Worm (Caenorhabditis elegans) whole organism, early embryonic: ENCODE results near the gene bgal-2.

Experiments used
- B0310.2 ChIP-seq: sonication (generic microtip); optimal IDR thresholded peaks from 2 replicates; lab custom pipeline; 2016; ENCODE audit warnings: mild to moderate bottlenecking, missing genetic modification characterization, missing compliant biosample characterization
- F13C5.2 ChIP-seq: sonication (generic microtip); optimal IDR thresholded peaks from 2 replicates; lab custom pipeline; 2017; ENCODE audit warnings: mild to moderate bottlenecking, missing genetic modification characterization, inconsistent platforms, missing compliant biosample characterization
- aly-1 ChIP-seq: sonication (generic microtip); optimal IDR thresholded peaks from 2 replicates; lab custom pipeline; 2016; ENCODE audit warnings: missing genetic modification characterization, missing compliant biosample characterization
- ama-1 ChIP-seq: fragments of 150-350 bp; optimal IDR thresholded peaks from 2 replicates; lab custom pipeline; 2014
- ceh-13 ChIP-seq: fragments of 200-800 bp; sonication (Bioruptor generic); optimal IDR thresholded peaks from 2 replicates; lab custom pipeline; 2018; ENCODE audit warnings: mild to moderate bottlenecking, missing genetic modification characterization, missing compliant biosample characterization
- ceh-36 ChIP-seq: sonication (generic microtip); optimal IDR thresholded peaks from 2 replicates; lab custom pipeline; 2016; ENCODE audit warnings: missing genetic modification characterization, inconsistent platforms, missing compliant biosample characterization
- ets-7 ChIP-seq: sonication (generic microtip); optimal IDR thresholded peaks from 2 replicates; lab custom pipeline; 2016; ENCODE audit warnings: missing genotype, missing genetic modification characterization, missing compliant biosample characterization
- flt-1 ChIP-seq: fragments of 200-800 bp; sonication (Bioruptor generic); IDR thresholded peaks from 2 replicates; pipeline ENCODE4 v1.3.6; 2022; ENCODE audit warnings: missing genetic modification characterization, missing compliant biosample characterization
- hmbx-1 ChIP-seq: sonication (generic microtip); optimal IDR thresholded peaks from 2 replicates; lab custom pipeline; 2016; ENCODE audit warnings: mild to moderate bottlenecking, missing genetic modification characterization, missing compliant biosample characterization
- hmg-4 ChIP-seq: fragments of 200-800 bp; sonication (Bioruptor generic); optimal IDR thresholded peaks from 2 replicates; lab custom pipeline; 2018; ENCODE audit warnings: mild to moderate bottlenecking, missing genetic modification characterization, missing compliant biosample characterization
- hnd-1 ChIP-seq: sonication (generic microtip); optimal IDR thresholded peaks from 2 replicates; lab custom pipeline; 2016; ENCODE audit warnings: missing genetic modification characterization, missing compliant biosample characterization
- pes-1 ChIP-seq: fragments of 200-800 bp; sonication (Bioruptor generic); IDR thresholded peaks from 2 replicates; pipeline ENCODE4 v1.3.6; 2022; ENCODE audit warnings: missing genetic modification reagents, missing genetic modification characterization, missing compliant biosample characterization
- scrt-1 ChIP-seq: fragments of 200-800 bp; sonication (Bioruptor generic); IDR thresholded peaks from 2 replicates; pipeline ENCODE4 v1.3.6; 2022; ENCODE audit warnings: missing genetic modification characterization, missing compliant biosample characterization
- sea-1 ChIP-seq: fragments of 200-800 bp; sonication (Bioruptor generic); conservative IDR thresholded peaks from 2 replicates; pipeline ENCODE4 v1.3.6; 2022; ENCODE audit warnings: missing genetic modification characterization, missing compliant biosample characterization
- tbx-11 ChIP-seq: fragments of 200-800 bp; sonication (Bioruptor generic); IDR thresholded peaks from 2 replicates; pipeline ENCODE4 v1.3.6; 2022; ENCODE audit warnings: missing genetic modification characterization, missing compliant biosample characterization
- tbx-37 ChIP-seq: fragments of 200-800 bp; sonication (Bioruptor generic); conservative IDR thresholded peaks from 2 replicates; pipeline ENCODE4 v1.3.6; 2022; ENCODE audit warnings: missing genetic modification reagents, missing genetic modification characterization, missing compliant biosample characterization
- tra-4 ChIP-seq: sonication (generic microtip); optimal IDR thresholded peaks from 2 replicates; lab custom pipeline; 2017; ENCODE audit warnings: missing genetic modification characterization, missing compliant biosample characterization

The bgal-2 gene

ce11 chrX:6784181-6784580 lies at the start of gene bgal-2:
bgal-2 (plus strand) TSS chrX:6784411.
- no peak for TF ChIP-seq scrt-1 (GFP tag; lab: Robert Waterston, UW)
- TF ChIP-seq B0310.2 (tag; lab: Kevin White, UChicago): no peak

- TF ChIP-seq ets-7 (tag; lab: Kevin White, UChicago) (no peak), B0310.2 (tag; lab: Kevin White, UChicago) (no peak), F13C5.2 (tag; lab: Kevin White, UChicago) (no peak), scrt-1 (GFP tag; lab: Robert Waterston, UW) (no peak), ceh-36 (tag; lab: Kevin White, UChicago) (no peak), hmg-4 (GFP tag; lab: Kevin White, UChicago) (no peak), pes-1 (GFP tag; lab: Robert Waterston, UW) (no peak), aly-1 (no peak), tbx-37 (GFP tag; lab: Robert Waterston, UW) (no peak), flt-1 (GFP tag; lab: Robert Waterston, UW) (no peak), tra-4 (tag; lab: Kevin White, UChicago) (no peak), sea-1 (GFP tag; lab: Robert Waterston, UW) (no peak), ama-1 (lab: Kevin White, UChicago) (no peak), tbx-11 (no peak), hnd-1 (tag; lab: Kevin White, UChicago) (no peak), hmbx-1 (tag; lab: Kevin White, UChicago) (no peak), ceh-13 (GFP tag; lab: Kevin White, UChicago) (no peak)
These were observed 48.7 kb upstream of the bgal-2 start for ce11 chrX:6735494-6735893.

ce11 chrX:6736358-6736991 lies 47.7 kb upstream of the bgal-2 start:
- TF ChIP-seq tbx-37 (GFP tag; lab: Robert Waterston, UW) (no peak), tra-4 (tag; lab: Kevin White, UChicago) (no peak), B0310.2 (tag; lab: Kevin White, UChicago) (no peak), sea-1 (GFP tag; lab: Robert Waterston, UW) (no peak), hmg-4 (GFP tag; lab: Kevin White, UChicago) (no peak), ceh-36 (tag; lab: Kevin White, UChicago) (no peak), tbx-11 (no peak), flt-1 (GFP tag; lab: Robert Waterston, UW) (no peak), pes-1 (GFP tag; lab: Robert Waterston, UW) (no peak), hnd-1 (tag; lab: Kevin White, UChicago) (no peak), ets-7 (tag; lab: Kevin White, UChicago) (no peak), F13C5.2 (tag; lab: Kevin White, UChicago) (no peak), ama-1 (lab: Kevin White, UChicago) (no peak)

ce11 chrX:6737329-6738008 lies 46.7 kb upstream of the bgal-2 start:
- TF ChIP-seq F13C5.2 (tag; lab: Kevin White, UChicago) (peak; percentile 21), B0310.2 (tag; lab: Kevin White, UChicago) (no peak), hmg-4 (GFP tag; lab: Kevin White, UChicago) (peak; percentile 22)

- no peak for TF ChIP-seq sea-1 (GFP tag; lab: Robert Waterston, UW)
- TF ChIP-seq hmbx-1 (tag; lab: Kevin White, UChicago): no peak
- no peak for TF ChIP-seq pes-1 (GFP tag; lab: Robert Waterston, UW)
- no peak for TF ChIP-seq aly-1
- no peak for TF ChIP-seq hmg-4 (GFP tag; lab: Kevin White, UChicago)
- TF ChIP-seq ceh-36 (tag; lab: Kevin White, UChicago): no peak
- no peak for TF ChIP-seq scrt-1 (GFP tag; lab: Robert Waterston, UW)
- TF ChIP-seq hnd-1 (tag; lab: Kevin White, UChicago): no peak
- no peak for TF ChIP-seq tra-4 (tag; lab: Kevin White, UChicago)
- TF ChIP-seq F13C5.2 (tag; lab: Kevin White, UChicago): no peak
- no peak for TF ChIP-seq B0310.2 (tag; lab: Kevin White, UChicago)
- TF ChIP-seq flt-1 (GFP tag; lab: Robert Waterston, UW): no peak
- TF ChIP-seq tbx-11: no peak
- no peak for TF ChIP-seq ama-1 (lab: Kevin White, UChicago)
- no peak for TF ChIP-seq tbx-37 (GFP tag; lab: Robert Waterston, UW)
- TF ChIP-seq ets-7 (tag; lab: Kevin White, UChicago): no peak
- no peak for TF ChIP-seq ceh-13 (GFP tag; lab: Kevin White, UChicago)
These were observed 45.7 kb upstream of the bgal-2 start for ce11 chrX:6738535-6738934.

ce11 chrX:6739034-6740008 lies 44.9 kb upstream of the bgal-2 start:
- TF ChIP-seq scrt-1 (GFP tag; lab: Robert Waterston, UW) (no peak), F13C5.2 (tag; lab: Kevin White, UChicago) (no peak), tra-4 (tag; lab: Kevin White, UChicago) (no peak), aly-1 (no peak), ets-7 (tag; lab: Kevin White, UChicago) (no peak), B0310.2 (tag; lab: Kevin White, UChicago) (no peak), flt-1 (GFP tag; lab: Robert Waterston, UW) (no peak), pes-1 (GFP tag; lab: Robert Waterston, UW) (no peak), hmg-4 (GFP tag; lab: Kevin White, UChicago) (no peak), hmbx-1 (tag; lab: Kevin White, UChicago) (no peak), ceh-36 (tag; lab: Kevin White, UChicago) (no peak), ama-1 (lab: Kevin White, UChicago) (no peak), tbx-37 (GFP tag; lab: Robert Waterston, UW) (no peak), ceh-13 (GFP tag; lab: Kevin White, UChicago) (no peak)
